Worm (Caenorhabditis elegans) whole organism, early embryonic: ENCODE results near the gene B0464.9.

Experiments used
- B0310.2 ChIP-seq: sonication (generic microtip); optimal IDR thresholded peaks from 2 replicates; lab custom pipeline; 2016; ENCODE audit warnings: mild to moderate bottlenecking, missing genetic modification characterization, missing compliant biosample characterization
- ama-1 ChIP-seq: fragments of 150-350 bp; optimal IDR thresholded peaks from 2 replicates; lab custom pipeline; 2014
- ceh-13 ChIP-seq: fragments of 200-800 bp; sonication (Bioruptor generic); optimal IDR thresholded peaks from 2 replicates; lab custom pipeline; 2018; ENCODE audit warnings: mild to moderate bottlenecking, missing genetic modification characterization, missing compliant biosample characterization
- ets-7 ChIP-seq: sonication (generic microtip); optimal IDR thresholded peaks from 2 replicates; lab custom pipeline; 2016; ENCODE audit warnings: missing genotype, missing genetic modification characterization, missing compliant biosample characterization
- flt-1 ChIP-seq: fragments of 200-800 bp; sonication (Bioruptor generic); IDR thresholded peaks from 2 replicates; pipeline ENCODE4 v1.3.6; 2022; ENCODE audit warnings: missing genetic modification characterization, missing compliant biosample characterization
- hmg-4 ChIP-seq: fragments of 200-800 bp; sonication (Bioruptor generic); optimal IDR thresholded peaks from 2 replicates; lab custom pipeline; 2018; ENCODE audit warnings: mild to moderate bottlenecking, missing genetic modification characterization, missing compliant biosample characterization
- hnd-1 ChIP-seq: sonication (generic microtip); optimal IDR thresholded peaks from 2 replicates; lab custom pipeline; 2016; ENCODE audit warnings: missing genetic modification characterization, missing compliant biosample characterization
- sea-1 ChIP-seq: fragments of 200-800 bp; sonication (Bioruptor generic); conservative IDR thresholded peaks from 2 replicates; pipeline ENCODE4 v1.3.6; 2022; ENCODE audit warnings: missing genetic modification characterization, missing compliant biosample characterization
- tbx-11 ChIP-seq: fragments of 200-800 bp; sonication (Bioruptor generic); IDR thresholded peaks from 2 replicates; pipeline ENCODE4 v1.3.6; 2022; ENCODE audit warnings: missing genetic modification characterization, missing compliant biosample characterization
- tra-4 ChIP-seq: sonication (generic microtip); optimal IDR thresholded peaks from 2 replicates; lab custom pipeline; 2017; ENCODE audit warnings: missing genetic modification characterization, missing compliant biosample characterization

DNA sequence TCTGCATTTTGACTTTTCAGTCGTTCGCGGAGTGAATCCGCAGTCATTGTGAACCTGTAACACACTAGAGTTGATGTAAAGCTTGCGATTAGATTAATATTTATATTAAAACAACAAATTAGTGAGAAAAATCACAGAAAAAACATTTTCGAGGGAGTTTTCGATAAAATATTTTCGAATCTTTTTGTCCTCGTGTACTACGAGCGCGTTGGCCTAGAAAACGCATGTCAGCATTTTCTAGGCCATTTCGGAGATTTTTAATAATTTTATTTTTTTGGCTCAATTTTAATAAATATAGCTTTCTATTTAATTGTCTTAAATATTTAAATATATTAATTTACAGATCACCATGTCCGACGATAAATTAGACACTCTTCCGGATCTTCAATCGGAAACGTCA, at the start of gene B0464.9:
- TF ChIP-seq ama-1 (lab: Kevin White, UChicago) (no peak), ceh-13 (GFP tag; lab: Kevin White, UChicago) (no peak), ets-7 (tag; lab: Kevin White, UChicago) (no peak), sea-1 (GFP tag; lab: Robert Waterston, UW) (no peak), flt-1 (GFP tag; lab: Robert Waterston, UW) (no peak), tbx-11 (GFP tag; lab: Robert Waterston, UW) (no peak), B0310.2 (tag; lab: Kevin White, UChicago) (no peak), tra-4 (no peak), hmg-4 (GFP tag; lab: Kevin White, UChicago) (no peak), hnd-1 (tag; lab: Kevin White, UChicago) (no peak)
